Worm (Caenorhabditis elegans) whole organism, L4 larva: ENCODE results near the gene K08F9.4.

Experiments
- D1046.2 ChIP-seq: fragments of 200-800 bp; sonication (Bioruptor generic); IDR thresholded peaks from 2 replicates; pipeline ENCODE4 v1.3.6; 2022; ENCODE audit warnings: missing genetic modification characterization, missing compliant biosample characterization
- F37D6.2 ChIP-seq: sonication (generic microtip); optimal IDR thresholded peaks from 2 replicates; lab custom pipeline; 2016; ENCODE audit warnings: mild to moderate bottlenecking, missing genetic modification characterization, missing compliant biosample characterization
- F44E2.7 ChIP-seq: fragments of 200-800 bp; sonication (Bioruptor generic); IDR thresholded peaks from 2 replicates; pipeline ENCODE4 v2.1.2; 2022; ENCODE audit warnings: missing genetic modification characterization, missing compliant biosample characterization
- F49E8.2 ChIP-seq: sonication (generic microtip); optimal IDR thresholded peaks from 2 replicates; lab custom pipeline; 2016; ENCODE audit warnings: missing compliant biosample characterization, mild to moderate bottlenecking, missing genetic modification characterization, borderline replicate concordance
- T20F7.1 ChIP-seq: fragments of 200-800 bp; sonication (Bioruptor generic); optimal IDR thresholded peaks from 2 replicates; lab custom pipeline; 2018; ENCODE audit warnings: mild to moderate bottlenecking, missing genetic modification characterization, missing compliant biosample characterization
- T26A8.4 ChIP-seq: fragments of 200-800 bp; sonication (Bioruptor generic); IDR thresholded peaks from 2 replicates; pipeline ENCODE4 v1.3.6; 2022; ENCODE audit warnings: missing genetic modification characterization, missing compliant biosample characterization
- Y75B8A.6 ChIP-seq: fragments of 200-800 bp; sonication (Bioruptor generic); IDR thresholded peaks from 2 replicates; pipeline ENCODE4 v1.3.6; 2022; ENCODE audit warnings: missing genetic modification reagents, missing genetic modification characterization, missing compliant biosample characterization
- ZK546.5 ChIP-seq, 2 experiments: sonication (generic microtip); optimal IDR thresholded peaks; 2 replicates each; lab custom pipeline; 2017; ENCODE audit warnings: missing biosample characterization in 2 of 2, missing genetic modification characterization in 2 of 2
- aly-2 ChIP-seq: sonication (generic microtip); optimal IDR thresholded peaks from 2 replicates; lab custom pipeline; 2018; ENCODE audit warnings: missing biosample characterization, missing genetic modification characterization
- arid-1 ChIP-seq: fragments of 200-800 bp; sonication (Bioruptor generic); conservative IDR thresholded peaks from 2 replicates; pipeline ENCODE4 v1.3.6; 2022; ENCODE audit warnings: missing genetic modification reagents, missing genetic modification characterization, missing compliant biosample characterization
- ceh-28 ChIP-seq: fragments of 150-350 bp; optimal IDR thresholded peaks from 2 replicates; lab custom pipeline; 2014; ENCODE audit warnings: missing biosample characterization, missing genetic modification reagents, missing genetic modification characterization
- ceh-62 ChIP-seq: sonication (generic microtip); optimal IDR thresholded peaks from 2 replicates; lab custom pipeline; 2017; ENCODE audit warnings: missing biosample characterization, missing genetic modification characterization
- daf-16 ChIP-seq, 3 experiments: sonication (generic microtip); optimal IDR thresholded peaks; 2 replicates each; lab custom pipeline; 2016 to 2017; ENCODE audit warnings: missing genetic modification characterization in 3 of 3, missing genetic modification reagents in 3 of 3, mild to moderate bottlenecking in 2 of 3, missing compliant biosample characterization in 2 of 3, missing biosample characterization in 1 of 3, moderate library complexity in 1 of 3
- daf-19 ChIP-seq: fragments of 200-800 bp; sonication (Bioruptor generic); conservative IDR thresholded peaks from 2 replicates; pipeline ENCODE4 v1.3.6; 2022; ENCODE audit warnings: missing genetic modification characterization, missing compliant biosample characterization
- daf-8 ChIP-seq: fragments of 200-800 bp; sonication (Bioruptor generic); IDR thresholded peaks from 2 replicates; pipeline ENCODE4 v1.3.6; 2022; ENCODE audit warnings: missing genetic modification characterization, missing compliant biosample characterization
- dmd-6 ChIP-seq: fragments of 200-800 bp; sonication (Bioruptor generic); IDR thresholded peaks from 2 replicates; pipeline ENCODE4 v1.3.6; 2022; ENCODE audit warnings: missing genetic modification reagents, missing genetic modification characterization, missing compliant biosample characterization
- dmd-9 ChIP-seq: fragments of 200-800 bp; sonication (Bioruptor generic); IDR thresholded peaks from 2 replicates; pipeline ENCODE4 v1.3.6; 2022; ENCODE audit warnings: missing genetic modification reagents, missing genetic modification characterization, missing compliant biosample characterization
- dpl-1 ChIP-seq: fragments of 150-350 bp; optimal IDR thresholded peaks from 2 replicates; lab custom pipeline; 2014; ENCODE audit warnings: missing biosample characterization, missing genetic modification reagents, missing genetic modification characterization
- duxl-1 ChIP-seq: sonication (generic microtip); optimal IDR thresholded peaks from 2 replicates; lab custom pipeline; 2016; ENCODE audit warnings: mild to moderate bottlenecking, missing genetic modification characterization, moderate library complexity, missing compliant biosample characterization; ENCODE audit not compliant: poor library complexity
- dve-1 ChIP-seq: sonication (generic microtip); optimal IDR thresholded peaks from 2 replicates; lab custom pipeline; 2017; ENCODE audit warnings: antibody characterized with exemption, mild to moderate bottlenecking, missing genetic modification characterization, missing compliant biosample characterization; ENCODE audit not compliant: insufficient read depth
- egl-43 ChIP-seq: fragments of 200-800 bp; sonication (Bioruptor generic); IDR thresholded peaks from 2 replicates; pipeline ENCODE4 v1.3.6; 2022; ENCODE audit warnings: missing genetic modification reagents, missing genetic modification characterization, missing compliant biosample characterization
- fos-1 ChIP-seq: fragments of 150-350 bp; optimal IDR thresholded peaks from 2 replicates; lab custom pipeline; 2014; ENCODE audit warnings: missing biosample characterization, missing genetic modification characterization
- hif-1 ChIP-seq, 2 experiments: sonication (generic microtip); optimal IDR thresholded peaks; 2 replicates each; lab custom pipeline; 2016 to 2017; ENCODE audit warnings: missing compliant biosample characterization in 2 of 2, missing genetic modification characterization in 2 of 2, missing genetic modification reagents in 2 of 2, missing genotype in 2 of 2, mild to moderate bottlenecking in 1 of 2
- hlh-11 ChIP-seq: fragments of 200-800 bp; sonication (Bioruptor generic); optimal IDR thresholded peaks from 2 replicates; lab custom pipeline; 2018; ENCODE audit warnings: mild to moderate bottlenecking, missing genetic modification characterization, missing compliant biosample characterization
- hlh-30 ChIP-seq: sonication (generic microtip); optimal IDR thresholded peaks from 2 replicates; lab custom pipeline; 2017; ENCODE audit warnings: antibody characterized with exemption, mild to moderate bottlenecking, missing genetic modification characterization, missing compliant biosample characterization; ENCODE audit not compliant: insufficient read depth
- jun-1 ChIP-seq: fragments of 150-350 bp; optimal IDR thresholded peaks from 2 replicates; lab custom pipeline; 2014; ENCODE audit warnings: missing biosample characterization, missing genetic modification reagents, missing genetic modification characterization
- lin-39 ChIP-seq: fragments of 150-350 bp; optimal IDR thresholded peaks from 2 replicates; lab custom pipeline; 2014; ENCODE audit warnings: missing biosample characterization, missing genetic modification reagents, missing genetic modification characterization
- lsy-2 ChIP-seq, 2 experiments: fragments of 150-350 bp in 1 of 2; sonication (generic microtip) in 1 of 2; optimal IDR thresholded peaks; 2 replicates each; lab custom pipeline; 2014 to 2017; ENCODE audit warnings: missing biosample characterization in 2 of 2, missing genetic modification characterization in 2 of 2
- madf-9 ChIP-seq: fragments of 200-800 bp; sonication (Bioruptor generic); conservative IDR thresholded peaks from 2 replicates; pipeline ENCODE4 v1.3.6; 2022; ENCODE audit warnings: missing genetic modification reagents, missing genetic modification characterization, missing compliant biosample characterization
- mep-1 ChIP-seq: fragments of 150-350 bp; sonication (generic microtip); optimal IDR thresholded peaks from 3 replicates; lab custom pipeline; 2014; ENCODE audit warnings: missing biosample characterization, missing genetic modification characterization
- mxl-3 ChIP-seq: fragments of 200-800 bp; sonication (Bioruptor generic); optimal IDR thresholded peaks from 2 replicates; lab custom pipeline; 2018; ENCODE audit warnings: mild to moderate bottlenecking, missing genetic modification characterization, missing compliant biosample characterization
- nhr-10 ChIP-seq: fragments of 150-350 bp; optimal IDR thresholded peaks from 2 replicates; lab custom pipeline; 2014; ENCODE audit warnings: missing biosample characterization, missing genetic modification characterization
- nhr-102 ChIP-seq: sonication (generic microtip); optimal IDR thresholded peaks from 2 replicates; lab custom pipeline; 2016; ENCODE audit warnings: mild to moderate bottlenecking, missing genetic modification characterization, moderate library complexity, missing compliant biosample characterization
- nhr-11 ChIP-seq: fragments of 150-350 bp; optimal IDR thresholded peaks from 2 replicates; lab custom pipeline; 2014; ENCODE audit warnings: missing biosample characterization, missing genetic modification characterization
- nhr-25 ChIP-seq: sonication (generic microtip); optimal IDR thresholded peaks from 2 replicates; lab custom pipeline; 2017; ENCODE audit warnings: missing genetic modification characterization, mild to moderate bottlenecking, missing compliant biosample characterization, antibody characterized with exemption, moderate library complexity, borderline replicate concordance; ENCODE audit not compliant: insufficient read depth
- nhr-28 ChIP-seq: fragments of 150-350 bp; optimal IDR thresholded peaks from 2 replicates; lab custom pipeline; 2014; ENCODE audit warnings: missing biosample characterization, missing genetic modification characterization
- nhr-48 ChIP-seq: sonication (generic microtip); optimal IDR thresholded peaks from 2 replicates; lab custom pipeline; 2016; ENCODE audit warnings: mild to moderate bottlenecking, missing genetic modification characterization, missing compliant biosample characterization
- nhr-6 ChIP-seq: fragments of 150-350 bp; optimal IDR thresholded peaks from 2 replicates; lab custom pipeline; 2014; ENCODE audit warnings: missing biosample characterization, missing genetic modification characterization
- pqm-1 ChIP-seq: sonication (generic microtip); optimal IDR thresholded peaks from 2 replicates; lab custom pipeline; 2017; ENCODE audit warnings: missing biosample characterization, missing genetic modification characterization
- snpc-1.2 ChIP-seq: fragments of 200-800 bp; sonication (Bioruptor generic); IDR thresholded peaks from 2 replicates; pipeline ENCODE4 v1.3.6; 2022; ENCODE audit warnings: missing genetic modification reagents, missing genetic modification characterization, missing compliant biosample characterization
- spr-1 ChIP-seq: sonication (generic microtip); optimal IDR thresholded peaks from 2 replicates; lab custom pipeline; 2016; ENCODE audit warnings: mild to moderate bottlenecking, missing genetic modification characterization, missing compliant biosample characterization
- spr-3 ChIP-seq: fragments of 200-800 bp; sonication (Bioruptor generic); optimal IDR thresholded peaks from 2 replicates; lab custom pipeline; 2018; ENCODE audit warnings: mild to moderate bottlenecking, missing genetic modification characterization, missing compliant biosample characterization
- tra-1 ChIP-seq: fragments of 200-800 bp; sonication (Bioruptor generic); IDR thresholded peaks from 2 replicates; pipeline ENCODE4 v1.3.6; 2022; ENCODE audit warnings: missing genetic modification reagents, missing genetic modification characterization, missing compliant biosample characterization
- unc-39 ChIP-seq: sonication (generic microtip); optimal IDR thresholded peaks from 2 replicates; lab custom pipeline; 2017; ENCODE audit warnings: missing biosample characterization, missing genetic modification characterization
- unc-62 ChIP-seq, 3 experiments: fragments of 150-350 bp in 1 of 3; sonication (generic microtip); optimal IDR thresholded peaks in 2 of 3; peaks in 1 of 3; 1 replicate in 1 of 3; 2 replicates in 2 of 3; lab custom pipeline; 2014 to 2017; ENCODE audit warnings: missing biosample characterization in 3 of 3, missing genetic modification characterization in 3 of 3, missing genetic modification reagents in 3 of 3, missing genotype in 1 of 3
- vab-7 ChIP-seq: fragments of 200-800 bp; sonication (Bioruptor generic); IDR thresholded peaks from 2 replicates; pipeline ENCODE4 v1.3.6; 2022; ENCODE audit warnings: missing genetic modification reagents, missing genetic modification characterization, missing compliant biosample characterization
- zag-1 ChIP-seq: fragments of 150-350 bp; optimal IDR thresholded peaks from 2 replicates; lab custom pipeline; 2014; ENCODE audit warnings: missing biosample characterization, missing genetic modification characterization
- ztf-11 ChIP-seq: fragments of 150-350 bp; optimal IDR thresholded peaks from 2 replicates; lab custom pipeline; 2014; ENCODE audit warnings: missing biosample characterization, missing genetic modification characterization
- ztf-7 ChIP-seq: fragments of 150-350 bp; optimal IDR thresholded peaks from 2 replicates; lab custom pipeline; 2014; ENCODE audit warnings: missing biosample characterization, missing genetic modification characterization

Gene K08F9.4

DNA sequence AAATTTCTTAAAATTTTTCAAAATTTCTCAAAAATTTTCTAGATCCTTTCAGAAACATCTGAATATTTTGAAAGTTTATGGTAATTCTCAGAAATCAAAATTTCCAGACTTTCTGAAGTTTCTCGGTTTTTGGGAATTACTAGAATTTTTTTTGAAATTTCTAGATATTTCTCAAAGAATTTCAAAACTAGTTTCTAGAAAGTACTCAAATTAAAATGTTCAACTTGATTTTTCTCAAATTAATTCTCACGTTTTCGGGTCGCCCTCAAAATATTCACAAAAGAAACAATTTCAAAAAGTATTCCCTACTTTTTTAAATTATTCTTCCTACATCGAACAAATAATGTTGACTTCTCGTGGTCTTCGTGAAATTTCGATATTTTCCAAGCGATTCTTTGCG lies 35.9 kb downstream of the K08F9.4 start, which contains the start of gene T09F5.10:
T09F5.10 (plus strand) TSS at position 301 of the 400 bp plus-strand sequence.
- TF ChIP-seq ZK546.5 (tag; optimal IDR thresholded peaks at IDR 0.05; lab: Kevin White, UChicago) (no peak), daf-19 (GFP tag; lab: Robert Waterston, UW) (no peak), daf-16 (GFP tag; optimal IDR thresholded peaks at IDR 0.05; lab: Kevin White, UChicago) (no peak), daf-16 (tag; optimal IDR thresholded peaks at IDR 0.05; lab: Kevin White, UChicago) (no peak), F37D6.2 (tag; lab: Kevin White, UChicago) (no peak), fos-1 (tag; lab: Kevin White, UChicago) (no peak), zag-1 (tag; lab: Kevin White, UChicago) (no peak), nhr-6 (tag; lab: Kevin White, UChicago) (no peak), nhr-48 (tag; lab: Kevin White, UChicago) (no peak), dpl-1 (no peak), hif-1 (tag; optimal IDR thresholded peaks at IDR 0.05; lab: Kevin White, UChicago) (no peak), ztf-7 (tag; lab: Kevin White, UChicago) (no peak), nhr-102 (tag; lab: Kevin White, UChicago) (no peak), dmd-9 (no peak), nhr-25 (tag; lab: Kevin White, UChicago) (no peak), T26A8.4 (no peak), D1046.2 (no peak), unc-62 (GFP tag; optimal IDR thresholded peaks at IDR 0.05 in 1 of 2; lab: Kevin White, UChicago) (no peak), unc-62 (tag; optimal IDR thresholded peaks at IDR 0.05; lab: Kevin White, UChicago) (no peak), egl-43 (GFP tag; lab: Robert Waterston, UW) (no peak)

DNA sequence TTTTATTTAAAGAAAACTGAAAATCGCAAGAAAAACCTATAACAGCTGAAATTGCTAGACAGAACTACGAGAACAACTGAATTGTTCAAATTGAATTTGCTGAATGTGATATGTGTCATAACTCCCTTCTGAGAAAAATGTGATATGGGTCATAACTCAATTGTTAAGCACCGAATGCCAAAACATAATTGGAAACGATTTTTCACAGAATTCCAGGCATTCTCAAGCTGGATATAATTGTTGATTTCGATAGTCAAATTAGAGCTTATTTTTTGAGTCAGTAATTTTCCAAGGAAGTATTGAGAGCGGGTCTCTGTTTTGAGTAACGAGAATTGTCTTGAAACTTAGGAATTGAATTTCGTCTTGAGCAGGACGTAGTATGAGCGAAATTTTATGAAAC lies 38.1 kb downstream of the K08F9.4 start:
- no peak for TF ChIP-seq unc-39
- no peak for TF ChIP-seq madf-9 (GFP tag; lab: Robert Waterston, UW)
- TF ChIP-seq nhr-11 (tag; lab: Kevin White, UChicago): no peak
- TF ChIP-seq lin-39: no peak
- TF ChIP-seq hlh-30 (tag; lab: Kevin White, UChicago): no peak
- TF ChIP-seq spr-1: no peak
- TF ChIP-seq snpc-1.2 (GFP tag; lab: Robert Waterston, UW): no peak
- TF ChIP-seq F37D6.2 (tag; lab: Kevin White, UChicago): no peak
- no peak for TF ChIP-seq aly-2
- TF ChIP-seq Y75B8A.6 (GFP tag; lab: Robert Waterston, UW): no peak
- no peak for TF ChIP-seq F49E8.2 (tag; lab: Kevin White, UChicago)
- no peak for TF ChIP-seq lsy-2 (tag; optimal IDR thresholded peaks at IDR 0.05; lab: Kevin White, UChicago)
- TF ChIP-seq hlh-11 (tag; lab: Kevin White, UChicago): no peak
- TF ChIP-seq vab-7: no peak
- TF ChIP-seq mep-1 (tag; lab: Kevin White, UChicago): no peak

DNA sequence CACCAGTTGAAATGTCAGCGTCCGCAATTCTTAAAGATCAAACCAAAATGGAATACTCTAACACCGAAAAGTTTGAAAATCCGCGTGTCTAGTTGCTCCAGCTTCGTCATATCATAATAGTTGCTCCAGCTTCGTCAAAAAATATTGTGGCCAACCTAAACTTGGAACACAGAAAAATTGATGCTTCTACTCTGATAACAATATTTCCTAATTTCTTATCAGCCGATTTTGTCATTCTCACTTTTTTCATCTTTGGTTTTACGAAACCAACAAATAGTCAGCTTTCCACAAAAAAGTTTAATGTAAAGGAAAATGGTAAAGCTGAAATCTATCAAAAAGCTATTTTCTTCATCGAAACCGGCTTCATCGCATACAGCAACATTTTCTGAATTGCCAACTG lies 38.6 kb downstream of the K08F9.4 start, which contains the start of gene fbxa-84:
fbxa-84 (plus strand) TSS at position 34 of the 400 bp plus-strand sequence.
- TF ChIP-seq tra-1 (GFP tag; lab: Robert Waterston, UW) (no peak), ceh-62 (tag; lab: Kevin White, UChicago) (no peak), dmd-6 (GFP tag; lab: Robert Waterston, UW) (peak; percentile 33; the same call in 1 of the 2 replicates), ztf-11 (no peak), D1046.2 (no peak), T20F7.1 (GFP tag; lab: Kevin White, UChicago) (no peak), nhr-28 (peak; percentile 10), ceh-28 (tag; lab: Kevin White, UChicago) (no peak), nhr-10 (tag; lab: Kevin White, UChicago) (no peak), mep-1 (tag; lab: Kevin White, UChicago) (no peak), pqm-1 (tag; lab: Kevin White, UChicago) (peak; percentile 9), daf-8 (GFP tag; lab: Robert Waterston, UW) (no peak), jun-1 (tag; lab: Kevin White, UChicago) (no peak), fos-1 (tag; lab: Kevin White, UChicago) (no peak), arid-1 (GFP tag; lab: Robert Waterston, UW) (no peak), aly-2 (no peak), dve-1 (tag; lab: Kevin White, UChicago) (peak; percentile 2), F44E2.7 (GFP tag; lab: Robert Waterston, UW) (no peak), mxl-3 (GFP tag; lab: Kevin White, UChicago) (no peak), duxl-1 (no peak), spr-3 (GFP tag; lab: Kevin White, UChicago) (no peak)
